Worm (Caenorhabditis elegans) whole organism, late embryonic: ENCODE measurements around the gene K03B8.8.

ENCODE experiments used
- K09A11.1 ChIP-seq: sonication (generic microtip); optimal IDR thresholded peaks from 2 replicates; lab custom pipeline; 2017; ENCODE audit warnings: antibody characterized with exemption, mild to moderate bottlenecking, missing genetic modification characterization, missing compliant biosample characterization; ENCODE audit not compliant: insufficient read depth
- ama-1 ChIP-seq: fragments of 150-350 bp; optimal IDR thresholded peaks from 2 replicates; lab custom pipeline; 2014
- ceh-2 ChIP-seq: sonication (generic microtip); optimal IDR thresholded peaks from 2 replicates; lab custom pipeline; 2016; ENCODE audit warnings: missing genotype, missing genetic modification characterization, missing compliant biosample characterization
- dve-1 ChIP-seq: sonication (generic microtip); optimal IDR thresholded peaks from 2 replicates; lab custom pipeline; 2017; ENCODE audit warnings: antibody characterized with exemption, mild to moderate bottlenecking, missing genetic modification characterization, missing compliant biosample characterization
- fkh-6 ChIP-seq: sonication (generic microtip); optimal IDR thresholded peaks from 2 replicates; lab custom pipeline; 2016; ENCODE audit warnings: missing genetic modification characterization, missing compliant biosample characterization
- nfya-1 ChIP-seq: sonication (generic microtip); optimal IDR thresholded peaks from 2 replicates; lab custom pipeline; 2017; ENCODE audit warnings: missing genetic modification characterization, mild to moderate bottlenecking, missing compliant biosample characterization, antibody characterized with exemption, moderate library complexity
- odd-2 ChIP-seq: sonication (generic microtip); optimal IDR thresholded peaks from 2 replicates; lab custom pipeline; 2017; ENCODE audit warnings: antibody characterized with exemption, mild to moderate bottlenecking, missing genetic modification characterization, missing compliant biosample characterization

DNA sequence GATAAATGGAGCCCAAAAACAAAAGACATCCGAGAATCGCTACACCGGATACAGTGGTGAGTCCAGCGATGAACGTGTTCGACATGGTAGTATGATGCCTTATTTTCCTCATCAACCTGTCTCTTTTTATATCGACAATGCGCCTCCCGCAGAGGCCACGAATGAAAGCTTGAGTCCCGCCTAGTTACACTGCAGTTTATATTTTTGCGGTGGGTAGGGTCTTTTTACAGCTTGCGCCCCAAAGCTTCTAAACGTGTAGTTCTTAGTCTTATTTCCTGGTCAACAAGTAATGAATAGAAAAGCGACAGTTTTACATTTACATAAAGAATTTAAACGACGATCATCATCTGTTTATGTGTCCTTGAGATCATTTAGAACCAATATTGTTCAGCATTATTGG is 39.5 kb upstream of the K03B8.8 start, which contains the start of gene col-156:
- TF ChIP-seq ceh-2 (tag; lab: Kevin White, UChicago), result no peak
- TF ChIP-seq ama-1, result no peak
- no peak for TF ChIP-seq K09A11.1 (tag; lab: Kevin White, UChicago)
- TF ChIP-seq nfya-1 (tag; lab: Kevin White, UChicago), result no peak
- TF ChIP-seq fkh-6 (tag; lab: Kevin White, UChicago), result no peak
- TF ChIP-seq dve-1, result no peak
- no peak for TF ChIP-seq odd-2 (tag; lab: Kevin White, UChicago)
